Worm (Caenorhabditis elegans) whole organism, young adult: Measurements from ENCODE around the gene srj-25.

Experiments
- B0336.3 ChIP-seq: fragments of 200-800 bp; sonication (Bioruptor generic); IDR thresholded peaks from 2 replicates; pipeline ENCODE4 v1.3.6; 2022; ENCODE audit warnings: missing genetic modification characterization, missing compliant biosample characterization
- F10E7.11 ChIP-seq: sonication (generic microtip); optimal IDR thresholded peaks from 2 replicates; lab custom pipeline; 2017; ENCODE audit warnings: mild to moderate bottlenecking, missing genetic modification characterization, moderate library complexity, missing compliant biosample characterization
- F37B4.10 ChIP-seq: fragments of 200-800 bp; sonication (Bioruptor generic); IDR thresholded peaks from 2 replicates; pipeline ENCODE4 v1.3.6; 2022; ENCODE audit warnings: missing genetic modification characterization, missing compliant biosample characterization
- F52B5.7 ChIP-seq: sonication (generic microtip); optimal IDR thresholded peaks from 2 replicates; lab custom pipeline; 2016; ENCODE audit warnings: mild to moderate bottlenecking, missing genetic modification characterization, missing compliant biosample characterization
- F55B11.4 ChIP-seq: sonication (generic microtip); optimal IDR thresholded peaks from 2 replicates; lab custom pipeline; 2016; ENCODE audit warnings: missing compliant biosample characterization, missing genetic modification characterization, borderline replicate concordance; ENCODE audit not compliant: insufficient read depth
- F57C9.4 ChIP-seq: sonication (generic microtip); optimal IDR thresholded peaks from 2 replicates; lab custom pipeline; 2017; ENCODE audit warnings: mild to moderate bottlenecking, missing genetic modification characterization, missing compliant biosample characterization
- Y53F4B.3 ChIP-seq: fragments of 200-800 bp; sonication (Bioruptor generic); IDR thresholded peaks from 2 replicates; pipeline ENCODE4 v1.3.6; 2022; ENCODE audit warnings: missing genetic modification reagents, missing genetic modification characterization, missing compliant biosample characterization
- ZK185.1 ChIP-seq: sonication (generic microtip); optimal IDR thresholded peaks from 2 replicates; lab custom pipeline; 2016; ENCODE audit warnings: mild to moderate bottlenecking, missing genetic modification characterization, missing compliant biosample characterization; ENCODE audit not compliant: poor library complexity, severe bottlenecking
- ama-1 ChIP-seq, 3 experiments: fragments of 150-350 bp in 1 of 3; sonication (generic microtip) in 2 of 3; optimal IDR thresholded peaks; 2 replicates each; lab custom pipeline; 2014 to 2018; ENCODE audit warnings: missing biosample characterization in 2 of 3, missing genetic modification characterization in 2 of 3, missing genetic modification reagents in 2 of 3
- aptf-2 ChIP-seq: fragments of 200-800 bp; sonication (Bioruptor generic); conservative IDR thresholded peaks from 2 replicates; pipeline ENCODE4 v1.3.6; 2022; ENCODE audit warnings: missing genetic modification reagents, missing genetic modification characterization, missing compliant biosample characterization
- aptf-3 ChIP-seq: fragments of 200-800 bp; sonication (Bioruptor generic); IDR thresholded peaks from 2 replicates; pipeline ENCODE4 v1.3.6; 2022; ENCODE audit warnings: missing genetic modification characterization, missing compliant biosample characterization
- attf-3 ChIP-seq: fragments of 200-800 bp; sonication (Bioruptor generic); conservative IDR thresholded peaks from 2 replicates; pipeline ENCODE4 v1.3.6; 2022; ENCODE audit warnings: missing genetic modification reagents, missing genetic modification characterization, missing compliant biosample characterization
- attf-6 ChIP-seq: fragments of 200-800 bp; sonication (Bioruptor generic); IDR thresholded peaks from 2 replicates; pipeline ENCODE4 v1.3.6; 2022; ENCODE audit warnings: missing genetic modification reagents, missing genetic modification characterization, missing compliant biosample characterization
- bed-1 ChIP-seq: fragments of 200-800 bp; sonication (Bioruptor generic); IDR thresholded peaks from 2 replicates; pipeline ENCODE4 v1.3.6; 2022; ENCODE audit warnings: missing genetic modification reagents, missing genetic modification characterization, missing compliant biosample characterization
- ccch-3 ChIP-seq: fragments of 200-800 bp; sonication (Bioruptor generic); optimal IDR thresholded peaks from 2 replicates; lab custom pipeline; 2018; ENCODE audit warnings: mild to moderate bottlenecking, missing genetic modification characterization, missing compliant biosample characterization
- chd-7 ChIP-seq: sonication (generic microtip); optimal IDR thresholded peaks from 2 replicates; lab custom pipeline; 2016; ENCODE audit warnings: mild to moderate bottlenecking, missing genetic modification characterization, moderate library complexity, missing compliant biosample characterization
- egl-18 ChIP-seq: fragments of 200-800 bp; sonication (Bioruptor generic); IDR thresholded peaks from 2 replicates; pipeline ENCODE4 v1.3.6; 2022; ENCODE audit warnings: missing genetic modification reagents, missing genetic modification characterization, missing compliant biosample characterization
- egrh-3 ChIP-seq: fragments of 200-800 bp; sonication (Bioruptor generic); IDR thresholded peaks from 2 replicates; pipeline ENCODE4 v1.3.6; 2022; ENCODE audit warnings: missing genetic modification reagents, missing genetic modification characterization, missing compliant biosample characterization
- ets-4 ChIP-seq: fragments of 200-800 bp; sonication (Bioruptor generic); optimal IDR thresholded peaks from 2 replicates; lab custom pipeline; 2018; ENCODE audit warnings: mild to moderate bottlenecking, missing genetic modification characterization, missing compliant biosample characterization
- him-1 ChIP-seq: sonication (generic microtip); optimal IDR thresholded peaks from 2 replicates; lab custom pipeline; 2016; ENCODE audit warnings: missing genotype, missing genetic modification reagents, missing genetic modification characterization, missing compliant biosample characterization
- lin-54 ChIP-seq: fragments of 200-800 bp; sonication (Bioruptor generic); optimal IDR thresholded peaks from 2 replicates; lab custom pipeline; 2018; ENCODE audit warnings: mild to moderate bottlenecking, missing genetic modification characterization, missing compliant biosample characterization
- mel-28 ChIP-seq: sonication (generic microtip); optimal IDR thresholded peaks from 2 replicates; lab custom pipeline; 2016; ENCODE audit warnings: borderline replicate concordance, mild to moderate bottlenecking, missing genetic modification characterization, missing compliant biosample characterization
- mes-4 ChIP-seq: sonication (generic microtip); optimal IDR thresholded peaks from 2 replicates; lab custom pipeline; 2016; ENCODE audit warnings: missing genotype, missing genetic modification characterization, missing compliant biosample characterization
- nfya-2 ChIP-seq: fragments of 200-800 bp; sonication (Bioruptor generic); IDR thresholded peaks from 2 replicates; pipeline ENCODE4 v1.3.6; 2022; ENCODE audit warnings: missing genetic modification reagents, missing genetic modification characterization, missing compliant biosample characterization
- nfyb-1 ChIP-seq: fragments of 200-800 bp; sonication (Bioruptor generic); IDR thresholded peaks from 2 replicates; pipeline ENCODE4 v1.3.6; 2022; ENCODE audit warnings: missing genetic modification reagents, missing genetic modification characterization, missing compliant biosample characterization
- nhr-80 ChIP-seq: sonication (generic microtip); optimal IDR thresholded peaks from 2 replicates; lab custom pipeline; 2016; ENCODE audit warnings: missing genetic modification characterization, missing compliant biosample characterization
- pbrm-1 ChIP-seq: fragments of 200-800 bp; sonication (Bioruptor generic); IDR thresholded peaks from 2 replicates; pipeline ENCODE4 v1.3.6; 2022; ENCODE audit warnings: missing genetic modification reagents, missing genetic modification characterization, missing compliant biosample characterization
- pha-4 ChIP-seq: fragments of 150-350 bp; sonication (generic microtip); optimal IDR thresholded peaks from 2 replicates; lab custom pipeline; 2014; ENCODE audit warnings: missing biosample characterization, missing genetic modification reagents, missing genetic modification characterization
- rec-8 ChIP-seq, 2 experiments: sonication (generic microtip); optimal IDR thresholded peaks; 2 replicates each; lab custom pipeline; 2016; ENCODE audit warnings: mild to moderate bottlenecking in 2 of 2, missing genetic modification characterization in 2 of 2, missing genetic modification reagents in 2 of 2, missing genotype in 2 of 2, missing biosample characterization in 1 of 2, missing compliant biosample characterization in 1 of 2, moderate library complexity in 1 of 2
- snpc-1.1 ChIP-seq: sonication (generic microtip); optimal IDR thresholded peaks from 2 replicates; lab custom pipeline; 2017; ENCODE audit warnings: missing genetic modification characterization, mild to moderate bottlenecking, missing compliant biosample characterization, antibody characterized with exemption, moderate library complexity, missing genotype, missing genetic modification reagents; ENCODE audit not compliant: insufficient read depth
- snpc-1.3 ChIP-seq: sonication (generic microtip); optimal IDR thresholded peaks from 2 replicates; lab custom pipeline; 2017; ENCODE audit warnings: missing genetic modification characterization, mild to moderate bottlenecking, missing compliant biosample characterization, antibody characterized with exemption, moderate library complexity, missing genotype, missing genetic modification reagents; ENCODE audit not compliant: insufficient read depth
- tbp1 ChIP-seq: fragments of 200-800 bp; sonication (Bioruptor generic); optimal IDR thresholded peaks from 2 replicates; lab custom pipeline; 2018; ENCODE audit warnings: mild to moderate bottlenecking, missing genetic modification characterization, missing compliant biosample characterization
- unc-130 ChIP-seq: sonication (generic microtip); optimal IDR thresholded peaks from 2 replicates; lab custom pipeline; 2016; ENCODE audit warnings: missing genetic modification reagents, missing genetic modification characterization, missing compliant biosample characterization
- xnd-1 ChIP-seq: sonication (generic microtip); optimal IDR thresholded peaks from 2 replicates; lab custom pipeline; 2016; ENCODE audit warnings: missing genotype, missing genetic modification reagents, missing genetic modification characterization, missing compliant biosample characterization
- ztf-25 ChIP-seq: fragments of 200-800 bp; sonication (Bioruptor generic); IDR thresholded peaks from 2 replicates; pipeline ENCODE4 v1.3.6; 2022; ENCODE audit warnings: missing genetic modification reagents, missing genetic modification characterization, missing compliant biosample characterization
- ztf-6 ChIP-seq: fragments of 200-800 bp; sonication (Bioruptor generic); IDR thresholded peaks from 2 replicates; pipeline ENCODE4 v1.3.6; 2022; ENCODE audit warnings: missing genetic modification reagents, missing genetic modification characterization, missing compliant biosample characterization

The srj-25 gene

DNA sequence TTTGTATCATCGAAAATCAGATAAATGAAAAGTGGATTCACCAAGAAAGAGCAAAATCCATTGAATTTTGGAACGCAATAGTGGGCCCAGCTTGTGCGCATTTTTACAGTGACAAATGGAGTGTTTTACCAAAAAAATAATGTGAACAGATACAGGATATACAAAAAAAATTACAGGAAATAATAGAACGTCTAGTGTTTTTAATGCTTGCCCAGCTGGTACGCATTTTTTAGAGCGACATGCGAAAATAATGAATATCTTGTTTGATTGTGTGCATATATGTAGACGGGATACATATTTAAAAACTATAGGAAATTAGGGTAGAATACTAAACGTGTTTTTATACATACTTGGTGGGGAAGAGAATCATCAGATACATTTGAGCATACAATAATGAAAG lies at the start of gene srj-25:
Gene srj-25, minus strand, starts transcription at position 101 of the 400 bp plus-strand sequence.
- TF ChIP-seq ztf-6 (GFP tag; lab: Robert Waterston, UW) (no peak), F52B5.7 (no peak), ets-4 (GFP tag; lab: Kevin White, UChicago) (no peak), chd-7 (tag; lab: Kevin White, UChicago) (no peak), ZK185.1 (tag; lab: Kevin White, UChicago) (no peak), ccch-3 (GFP tag; lab: Kevin White, UChicago) (no peak), aptf-3 (GFP tag; lab: Robert Waterston, UW) (no peak), nfyb-1 (GFP tag; lab: Robert Waterston, UW) (no peak), tbp1 (GFP tag; lab: Kevin White, UChicago) (no peak), egrh-3 (GFP tag; lab: Robert Waterston, UW) (no peak), nfya-2 (no peak)

DNA sequence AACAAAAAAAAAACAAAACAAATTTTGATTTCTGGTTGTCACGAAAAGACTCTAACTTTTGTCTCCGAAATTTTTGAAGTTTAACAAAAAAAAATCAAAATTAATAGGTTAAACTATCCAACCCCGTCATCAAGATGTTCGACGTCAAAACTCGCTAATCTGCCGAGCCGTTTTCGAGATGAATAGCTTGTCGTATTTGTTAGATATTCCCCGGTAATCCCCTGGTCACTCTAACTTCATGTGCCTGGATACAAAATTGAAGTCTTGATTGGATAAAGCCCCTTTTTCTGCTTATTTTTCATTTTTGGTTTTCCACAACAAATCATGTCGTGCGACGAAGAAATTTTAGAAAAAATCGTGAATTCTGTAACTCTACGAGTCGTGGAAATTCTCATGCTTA lies 46.4 kb upstream of the srj-25 start, which contains the start of gene srab-16:
Gene srab-16, plus strand, starts transcription at position 301 of the 400 bp plus-strand sequence.
- TF ChIP-seq bed-1 (GFP tag; lab: Robert Waterston, UW), result no peak
- no peak for TF ChIP-seq mel-28 (tag; lab: Kevin White, UChicago)
- no peak for TF ChIP-seq F55B11.4
- no peak for TF ChIP-seq ama-1 (optimal IDR thresholded peaks at IDR 0.05; lab: Kevin White, UChicago)
- no peak for TF ChIP-seq ama-1 (GFP tag; optimal IDR thresholded peaks at IDR 0.05; lab: Kevin White, UChicago)
- TF ChIP-seq aptf-2 (GFP tag; lab: Robert Waterston, UW), result no peak
- TF ChIP-seq B0336.3 (GFP tag; lab: Robert Waterston, UW), result no peak
- TF ChIP-seq mes-4 (tag; lab: Kevin White, UChicago), result no peak
- TF ChIP-seq snpc-1.1, result no peak
- TF ChIP-seq pbrm-1 (GFP tag; lab: Robert Waterston, UW), result no peak
- TF ChIP-seq egl-18 (GFP tag; lab: Robert Waterston, UW), result no peak
- no peak for TF ChIP-seq F10E7.11 (tag; lab: Kevin White, UChicago)
- no peak for TF ChIP-seq chd-7 (tag; lab: Kevin White, UChicago)
- TF ChIP-seq attf-3 (GFP tag; lab: Robert Waterston, UW), result no peak
- no peak for TF ChIP-seq nhr-80 (tag; lab: Kevin White, UChicago)
- TF ChIP-seq attf-6 (GFP tag; lab: Robert Waterston, UW), result no peak
- no peak for TF ChIP-seq lin-54 (GFP tag; lab: Kevin White, UChicago)
- TF ChIP-seq F57C9.4, result no peak
- TF ChIP-seq snpc-1.3 (tag; lab: Kevin White, UChicago), result no peak
- TF ChIP-seq, all 124 proteins: peak for 0

DNA sequence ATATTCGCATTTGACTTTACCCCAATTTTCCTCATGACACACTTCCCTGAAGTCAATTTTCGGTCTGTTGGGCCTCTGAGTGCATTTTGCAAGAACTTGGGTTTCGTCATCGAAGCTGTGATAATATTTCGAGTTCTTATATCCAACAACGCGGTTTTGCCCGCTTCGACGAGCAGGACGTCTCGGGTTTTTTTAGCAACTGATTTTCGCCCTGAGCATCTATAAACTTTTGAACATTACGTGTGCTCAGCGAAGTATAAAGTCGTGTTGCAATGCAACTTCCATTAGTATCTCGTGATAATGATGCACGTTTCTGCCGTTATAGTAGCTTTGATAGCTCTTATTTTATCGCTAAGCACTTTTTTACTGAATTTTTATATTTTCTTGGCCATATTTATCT lies 43.9 kb upstream of the srj-25 start, which contains the start of gene srbc-60:
Gene srbc-60, plus strand, starts transcription at position 301 of the 400 bp plus-strand sequence.
- no peak for TF ChIP-seq pha-4 (tag; lab: Kevin White, UChicago)
- no peak for TF ChIP-seq F57C9.4
- TF ChIP-seq Y53F4B.3, result no peak
- no peak for TF ChIP-seq B0336.3 (GFP tag; lab: Robert Waterston, UW)
- TF ChIP-seq pbrm-1 (GFP tag; lab: Robert Waterston, UW), result no peak
- no peak for TF ChIP-seq nhr-80 (tag; lab: Kevin White, UChicago)
- no peak for TF ChIP-seq F37B4.10 (GFP tag; lab: Robert Waterston, UW)
- TF ChIP-seq xnd-1 (tag; lab: Kevin White, UChicago), result no peak
- TF ChIP-seq rec-8 (tag; optimal IDR thresholded peaks at IDR 0.05; lab: Kevin White, UChicago), result no peak
- no peak for TF ChIP-seq snpc-1.3 (tag; lab: Kevin White, UChicago)
- no peak for TF ChIP-seq him-1 (tag; lab: Kevin White, UChicago)
- TF ChIP-seq unc-130 (GFP tag; lab: Kevin White, UChicago), result no peak
- no peak for TF ChIP-seq ztf-25 (GFP tag; lab: Robert Waterston, UW)
- TF ChIP-seq bed-1 (GFP tag; lab: Robert Waterston, UW), result no peak
